Fruit fly (Drosophila melanogaster) whole organism, prepupa: Measurements from ENCODE around the gene CG32110.

ENCODE experiments used
- CG32006 ChIP-seq: fragments of 200-800 bp; sonication (Bioruptor generic); optimal IDR thresholded peaks from 3 replicates; lab custom pipeline; 2017; ENCODE audit warnings: missing biosample characterization, mild to moderate bottlenecking, missing genetic modification characterization
- Lpt ChIP-seq: fragments of 200-800 bp; sonication (Bioruptor generic); optimal IDR thresholded peaks from 3 replicates; lab custom pipeline; 2016; ENCODE audit warnings: missing biosample characterization, missing genetic modification characterization
- net ChIP-seq: fragments of 200-800 bp; sonication (Bioruptor generic); optimal IDR thresholded peaks from 3 replicates; lab custom pipeline; 2016; ENCODE audit warnings: missing biosample characterization, missing genetic modification characterization

dm6 chr3L:12857553-12858122, 49.1 kb downstream of the CG32110 start:
- TF ChIP-seq net (GFP tag; lab: Kevin White, UChicago) (no peak), CG32006 (GFP tag; lab: Kevin White, UChicago) (no peak), Lpt (GFP tag; lab: Kevin White, UChicago) (no peak)
